Fruit fly (Drosophila melanogaster) whole organism, adult: ENCODE results near the gene CG5515.

Source experiments
- CG14711 ChIP-seq: fragments of 200-800 bp; sonication (Bioruptor generic); optimal IDR thresholded peaks from 2 replicates; lab custom pipeline; 2018; ENCODE audit warnings: missing biosample characterization, mild to moderate bottlenecking, missing genetic modification characterization, moderate library complexity
- CG5204 ChIP-seq: fragments of 200-800 bp; sonication (Bioruptor generic); optimal IDR thresholded peaks from 2 replicates; lab custom pipeline; 2016; ENCODE audit warnings: missing biosample characterization, missing genetic modification characterization
- Clk ChIP-seq: fragments of 200-800 bp; sonication (Bioruptor generic); optimal IDR thresholded peaks from 2 replicates; lab custom pipeline; 2017; ENCODE audit warnings: missing biosample characterization, missing genetic modification characterization
- Crg-1 ChIP-seq: fragments of 200-800 bp; sonication (Bioruptor generic); optimal IDR thresholded peaks from 2 replicates; lab custom pipeline; 2016; ENCODE audit warnings: missing biosample characterization, missing genetic modification characterization
- Mnt ChIP-seq: fragments of 200-800 bp; sonication (Bioruptor generic); optimal IDR thresholded peaks from 2 replicates; lab custom pipeline; 2016; ENCODE audit warnings: missing biosample characterization, mild to moderate bottlenecking, missing genetic modification characterization
- kay ChIP-seq: fragments of 200-800 bp; sonication (Bioruptor generic); peaks from one replicate; lab custom pipeline; 2016; ENCODE audit warnings: missing biosample characterization, missing genetic modification characterization, borderline replicate concordance

dm6 chr3R:24229870-24230422 lies 41.2 kb upstream of the CG5515 start, which contains the start of gene Spase22-23:
- TF ChIP-seq Clk (GFP tag; lab: Kevin White, UChicago) = no peak
- TF ChIP-seq Mnt = no peak
- no peak for TF ChIP-seq CG14711 (tag; lab: Kevin White, UChicago)
- no peak for TF ChIP-seq kay (GFP tag; lab: Kevin White, UChicago)
- TF ChIP-seq Crg-1 (GFP tag; lab: Kevin White, UChicago) = no peak
- TF ChIP-seq CG5204 (GFP tag; lab: Kevin White, UChicago) = no peak
